Worm (Caenorhabditis elegans) whole organism, L3 larva: Measurements from ENCODE around the gene B0554.1.

Experiments
- egl-5 ChIP-seq: fragments of 150-350 bp; optimal IDR thresholded peaks from 2 replicates; lab custom pipeline; 2017; ENCODE audit warnings: missing biosample characterization, missing genetic modification reagents, missing genetic modification characterization, inconsistent platforms
- elt-3 ChIP-seq, 3 experiments: fragments of 150-350 bp in 1 of 3; sonication (generic microtip) in 2 of 3; optimal IDR thresholded peaks; 2 replicates in 2 of 3; 4 replicates in 1 of 3; lab custom pipeline; 2014 to 2017; ENCODE audit warnings: missing biosample characterization in 3 of 3, missing genetic modification characterization in 3 of 3
- fkh-10 ChIP-seq: sonication (generic microtip); optimal IDR thresholded peaks from 2 replicates; lab custom pipeline; 2017; ENCODE audit warnings: missing biosample characterization, missing genetic modification reagents, missing genetic modification characterization
- fos-1 ChIP-seq: fragments of 150-350 bp; optimal IDR thresholded peaks from 2 replicates; lab custom pipeline; 2014; ENCODE audit warnings: missing biosample characterization, missing genetic modification characterization
- lin-39 ChIP-seq: fragments of 150-350 bp; optimal IDR thresholded peaks from 2 replicates; lab custom pipeline; 2018; ENCODE audit warnings: missing biosample characterization, missing genetic modification reagents, missing genetic modification characterization
- nhr-25 ChIP-seq: sonication (generic microtip); optimal IDR thresholded peaks from 2 replicates; lab custom pipeline; 2017; ENCODE audit warnings: missing biosample characterization, missing genetic modification characterization

ce11 chrV:415072-415471, 23.1 kb upstream of the B0554.1 start:
- TF ChIP-seq nhr-25 (no peak), fos-1 (no peak), fkh-10 (no peak), lin-39 (tag; lab: Kevin White, UChicago) (no peak), elt-3 (tag; optimal IDR thresholded peaks at IDR 0.05; lab: Kevin White, UChicago) (no peak), egl-5 (tag; lab: Kevin White, UChicago) (no peak)
